Worm (Caenorhabditis elegans) whole organism, L4 larva: ENCODE data around the gene F36H5.10.

ENCODE experiments used
- F44E2.7 ChIP-seq: fragments of 200-800 bp; sonication (Bioruptor generic); IDR thresholded peaks from 2 replicates; pipeline ENCODE4 v2.1.2; 2022; ENCODE audit warnings: missing genetic modification characterization, missing compliant biosample characterization
- F49E8.2 ChIP-seq: sonication (generic microtip); optimal IDR thresholded peaks from 2 replicates; lab custom pipeline; 2016; ENCODE audit warnings: missing compliant biosample characterization, mild to moderate bottlenecking, missing genetic modification characterization, borderline replicate concordance
- R02D3.7 ChIP-seq: fragments of 150-350 bp; sonication (generic microtip); optimal IDR thresholded peaks from 3 replicates; lab custom pipeline; 2014; ENCODE audit warnings: missing biosample characterization, missing genetic modification characterization
- T20F7.1 ChIP-seq: fragments of 200-800 bp; sonication (Bioruptor generic); optimal IDR thresholded peaks from 2 replicates; lab custom pipeline; 2018; ENCODE audit warnings: mild to moderate bottlenecking, missing genetic modification characterization, missing compliant biosample characterization
- T26A8.4 ChIP-seq: fragments of 200-800 bp; sonication (Bioruptor generic); IDR thresholded peaks from 2 replicates; pipeline ENCODE4 v1.3.6; 2022; ENCODE audit warnings: missing genetic modification characterization, missing compliant biosample characterization
- Y105C5A.15 ChIP-seq: fragments of 200-800 bp; sonication (Bioruptor generic); IDR thresholded peaks from 2 replicates; pipeline ENCODE4 v1.3.6; 2022; ENCODE audit warnings: missing genetic modification characterization, missing compliant biosample characterization
- aha-1 ChIP-seq: fragments of 150-350 bp; peaks from one replicate; lab custom pipeline; 2014; ENCODE audit warnings: missing biosample characterization, missing genetic modification characterization
- aly-2 ChIP-seq: sonication (generic microtip); optimal IDR thresholded peaks from 2 replicates; lab custom pipeline; 2018; ENCODE audit warnings: missing biosample characterization, missing genetic modification characterization
- ceh-28 ChIP-seq: fragments of 150-350 bp; optimal IDR thresholded peaks from 2 replicates; lab custom pipeline; 2014; ENCODE audit warnings: missing biosample characterization, missing genetic modification reagents, missing genetic modification characterization
- ces-1 ChIP-seq: fragments of 150-350 bp; sonication (generic microtip); optimal IDR thresholded peaks from 4 replicates; lab custom pipeline; 2014; ENCODE audit warnings: missing biosample characterization, missing genetic modification reagents, missing genetic modification characterization
- daf-16 ChIP-seq, 3 experiments: sonication (generic microtip); optimal IDR thresholded peaks; 2 replicates each; lab custom pipeline; 2016 to 2017; ENCODE audit warnings: missing genetic modification characterization in 3 of 3, missing genetic modification reagents in 3 of 3, mild to moderate bottlenecking in 2 of 3, missing compliant biosample characterization in 2 of 3, missing biosample characterization in 1 of 3, moderate library complexity in 1 of 3
- dmd-6 ChIP-seq: fragments of 200-800 bp; sonication (Bioruptor generic); IDR thresholded peaks from 2 replicates; pipeline ENCODE4 v1.3.6; 2022; ENCODE audit warnings: missing genetic modification reagents, missing genetic modification characterization, missing compliant biosample characterization
- duxl-1 ChIP-seq: sonication (generic microtip); optimal IDR thresholded peaks from 2 replicates; lab custom pipeline; 2016; ENCODE audit warnings: mild to moderate bottlenecking, missing genetic modification characterization, moderate library complexity, missing compliant biosample characterization; ENCODE audit not compliant: poor library complexity
- fkh-10 ChIP-seq: fragments of 150-350 bp; optimal IDR thresholded peaks from 2 replicates; lab custom pipeline; 2014; ENCODE audit warnings: missing biosample characterization, missing genetic modification reagents, missing genetic modification characterization
- hlh-11 ChIP-seq: fragments of 200-800 bp; sonication (Bioruptor generic); optimal IDR thresholded peaks from 2 replicates; lab custom pipeline; 2018; ENCODE audit warnings: mild to moderate bottlenecking, missing genetic modification characterization, missing compliant biosample characterization
- lin-39 ChIP-seq: fragments of 150-350 bp; optimal IDR thresholded peaks from 2 replicates; lab custom pipeline; 2014; ENCODE audit warnings: missing biosample characterization, missing genetic modification reagents, missing genetic modification characterization
- madf-5 ChIP-seq, 2 experiments: fragments of 200-800 bp; sonication (Bioruptor generic); IDR thresholded peaks; 2 replicates each; pipeline ENCODE4 v1.3.6; 2022; ENCODE audit warnings: missing compliant biosample characterization in 2 of 2, missing genetic modification characterization in 2 of 2
- mdl-1 ChIP-seq, 2 experiments: fragments of 150-350 bp in 1 of 2; sonication (generic microtip) in 1 of 2; optimal IDR thresholded peaks; 2 replicates each; lab custom pipeline; 2014 to 2017; ENCODE audit warnings: missing biosample characterization in 2 of 2, missing genetic modification characterization in 2 of 2
- nhr-28 ChIP-seq: fragments of 150-350 bp; optimal IDR thresholded peaks from 2 replicates; lab custom pipeline; 2014; ENCODE audit warnings: missing biosample characterization, missing genetic modification characterization
- nhr-41 ChIP-seq: fragments of 200-800 bp; sonication (Bioruptor generic); IDR thresholded peaks from 2 replicates; pipeline ENCODE4 v1.3.6; 2022; ENCODE audit warnings: missing genetic modification reagents, missing genetic modification characterization, missing compliant biosample characterization
- nhr-76 ChIP-seq: fragments of 150-350 bp; optimal IDR thresholded peaks from 2 replicates; lab custom pipeline; 2014; ENCODE audit warnings: missing biosample characterization, missing genetic modification characterization
- nhr-77 ChIP-seq: fragments of 150-350 bp; optimal IDR thresholded peaks from 2 replicates; lab custom pipeline; 2014; ENCODE audit warnings: missing biosample characterization, missing genetic modification characterization
- pha-4 ChIP-seq, 2 experiments: fragments of 150-350 bp in 1 of 2; fragments of 200-800 bp in 1 of 2; sonication (Bioruptor generic) in 1 of 2; IDR thresholded peaks in 1 of 2; optimal IDR thresholded peaks in 1 of 2; 2 replicates each; pipeline versions ENCODE4 v1.3.6 to Lab custom; 2014 to 2022; ENCODE audit warnings: missing genetic modification characterization in 2 of 2, missing genetic modification reagents in 2 of 2, missing biosample characterization in 1 of 2, missing compliant biosample characterization in 1 of 2
- php-3 ChIP-seq: fragments of 200-800 bp; sonication (Bioruptor generic); IDR thresholded peaks from 2 replicates; pipeline ENCODE4 v1.3.6; 2022; ENCODE audit warnings: missing genetic modification reagents, missing genetic modification characterization, missing compliant biosample characterization
- pqm-1 ChIP-seq: sonication (generic microtip); optimal IDR thresholded peaks from 2 replicates; lab custom pipeline; 2017; ENCODE audit warnings: missing biosample characterization, missing genetic modification characterization
- saeg-2 ChIP-seq: fragments of 200-800 bp; sonication (Bioruptor generic); IDR thresholded peaks from 2 replicates; pipeline ENCODE4 v1.3.6; 2022; ENCODE audit warnings: missing genetic modification reagents, missing genetic modification characterization, missing compliant biosample characterization
- snpc-1.2 ChIP-seq: fragments of 200-800 bp; sonication (Bioruptor generic); IDR thresholded peaks from 2 replicates; pipeline ENCODE4 v1.3.6; 2022; ENCODE audit warnings: missing genetic modification reagents, missing genetic modification characterization, missing compliant biosample characterization
- tra-1 ChIP-seq: fragments of 200-800 bp; sonication (Bioruptor generic); IDR thresholded peaks from 2 replicates; pipeline ENCODE4 v1.3.6; 2022; ENCODE audit warnings: missing genetic modification reagents, missing genetic modification characterization, missing compliant biosample characterization
- unc-62 ChIP-seq, 3 experiments: fragments of 150-350 bp in 1 of 3; sonication (generic microtip); optimal IDR thresholded peaks in 2 of 3; peaks in 1 of 3; 1 replicate in 1 of 3; 2 replicates in 2 of 3; lab custom pipeline; 2014 to 2017; ENCODE audit warnings: missing biosample characterization in 3 of 3, missing genetic modification characterization in 3 of 3, missing genetic modification reagents in 3 of 3, missing genotype in 1 of 3
- zfp-2 ChIP-seq: sonication (generic microtip); optimal IDR thresholded peaks from 2 replicates; lab custom pipeline; 2016; ENCODE audit warnings: mild to moderate bottlenecking, missing genetic modification characterization, missing compliant biosample characterization
- ztf-11 ChIP-seq: fragments of 150-350 bp; optimal IDR thresholded peaks from 2 replicates; lab custom pipeline; 2014; ENCODE audit warnings: missing biosample characterization, missing genetic modification characterization

F36H5.10 gene

DNA sequence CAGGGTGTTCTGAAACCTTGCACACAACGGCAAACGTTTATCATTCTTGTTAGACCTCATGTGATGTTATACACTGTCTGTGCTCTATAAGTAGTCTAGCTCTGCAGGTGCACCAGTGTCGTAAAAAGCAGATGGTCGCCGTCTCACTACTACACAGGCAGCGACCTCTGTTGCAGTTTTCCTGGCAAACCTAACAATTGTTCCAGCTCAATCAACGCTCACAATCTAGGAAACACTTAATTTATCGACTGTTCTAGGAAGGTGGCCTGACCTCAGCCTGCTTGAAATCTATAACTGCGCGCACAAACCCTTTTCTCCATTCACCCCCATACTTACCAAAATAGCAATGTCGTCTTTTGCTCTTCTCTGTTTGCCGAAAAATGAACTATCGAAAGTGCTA is 32.8 kb upstream of the F36H5.10 start, which contains the start of gene fbxb-11:
Gene fbxb-11 (plus strand): TSS at position 301 of the 400 bp plus-strand sequence.
- no peak for TF ChIP-seq saeg-2 (GFP tag; lab: Robert Waterston, UW)
- no peak for TF ChIP-seq ztf-11
- no peak for TF ChIP-seq nhr-41 (GFP tag; lab: Robert Waterston, UW)
- no peak for TF ChIP-seq R02D3.7 (tag; lab: Kevin White, UChicago)
- TF ChIP-seq T26A8.4 (GFP tag; lab: Robert Waterston, UW) = no peak
- TF ChIP-seq mdl-1 (tag; optimal IDR thresholded peaks at IDR 0.05; lab: Kevin White, UChicago) = no peak
- no peak for TF ChIP-seq aly-2 (tag; lab: Kevin White, UChicago)
- no peak for TF ChIP-seq F44E2.7 (GFP tag; lab: Robert Waterston, UW)
- TF ChIP-seq madf-5 (GFP tag; IDR thresholded peaks at IDR 0.05; lab: Robert Waterston, UW) = no peak
- TF ChIP-seq lin-39 (tag; lab: Kevin White, UChicago) = no peak
- no peak for TF ChIP-seq tra-1 (GFP tag; lab: Robert Waterston, UW)
- TF ChIP-seq nhr-77 (tag; lab: Kevin White, UChicago) = no peak
- no peak for TF ChIP-seq dmd-6 (GFP tag; lab: Robert Waterston, UW)
- no peak for TF ChIP-seq daf-16 (GFP tag; optimal IDR thresholded peaks at IDR 0.05; lab: Kevin White, UChicago)
- TF ChIP-seq daf-16 (tag; optimal IDR thresholded peaks at IDR 0.05; lab: Kevin White, UChicago) = no peak
- TF ChIP-seq, all 104 proteins: peak for 0

- TF ChIP-seq aha-1 (tag; lab: Kevin White, UChicago) = peak; percentile 60
- no peak for TF ChIP-seq fkh-10
- TF ChIP-seq unc-62 (GFP tag; optimal IDR thresholded peaks at IDR 0.05 in 1 of 2; lab: Kevin White, UChicago) = peak in 1 of 2 experiments; percentile 63
- TF ChIP-seq unc-62 (tag; optimal IDR thresholded peaks at IDR 0.05; lab: Kevin White, UChicago) = no peak
- no peak for TF ChIP-seq ceh-28 (tag; lab: Kevin White, UChicago)
- no peak for TF ChIP-seq nhr-76
These were observed 31.4 kb upstream of the F36H5.10 start, which contains the start of gene F45C12.17 for ce11 chrII:1725735-1726134. TSS of gene F45C12.17 (plus strand) at chrII:1726111.

ce11 chrII:1728253-1728652 is 28.9 kb upstream of the F36H5.10 start, which contains the start of gene btb-9:
TSS of gene btb-9 (plus strand) at chrII:1728506.
- TF ChIP-seq duxl-1 (tag; lab: Kevin White, UChicago) (peak; percentile 4), pha-4 (GFP tag; IDR thresholded peaks at IDR 0.05; lab: Robert Waterston, UW) (no peak), pha-4 (tag; optimal IDR thresholded peaks at IDR 0.05; lab: Kevin White, UChicago) (no peak), nhr-28 (tag; lab: Kevin White, UChicago) (peak; percentile 84), pqm-1 (peak; percentile 96), php-3 (GFP tag; lab: Robert Waterston, UW) (0 out of 2 replicates have a peak, but pooled peaks have one; percentile 11), daf-16 (GFP tag; optimal IDR thresholded peaks at IDR 0.05; lab: Kevin White, UChicago) (no peak), daf-16 (tag; optimal IDR thresholded peaks at IDR 0.05; lab: Kevin White, UChicago) (peak; percentile 58), Y105C5A.15 (GFP tag; lab: Robert Waterston, UW) (no peak), F49E8.2 (tag; lab: Kevin White, UChicago) (no peak), dmd-6 (GFP tag; lab: Robert Waterston, UW) (peak; percentile 72), hlh-11 (peak; percentile 51), aha-1 (tag; lab: Kevin White, UChicago) (peak; percentile 9), snpc-1.2 (GFP tag; lab: Robert Waterston, UW) (no peak), zfp-2 (tag; lab: Kevin White, UChicago) (no peak)

ce11 chrII:1730103-1730502 is 27.0 kb upstream of the F36H5.10 start, which contains the start of gene ceh-81:
TSS of gene ceh-81 (plus strand) at chrII:1730403.
- TF ChIP-seq ces-1 (GFP tag; lab: Kevin White, UChicago) (no peak), unc-62 (GFP tag; optimal IDR thresholded peaks at IDR 0.05 in 1 of 2; lab: Kevin White, UChicago) (peak in 1 of 2 experiments; percentile 23), unc-62 (tag; optimal IDR thresholded peaks at IDR 0.05; lab: Kevin White, UChicago) (no peak)
- TF ChIP-seq, all 104 proteins: peak for 1

DNA sequence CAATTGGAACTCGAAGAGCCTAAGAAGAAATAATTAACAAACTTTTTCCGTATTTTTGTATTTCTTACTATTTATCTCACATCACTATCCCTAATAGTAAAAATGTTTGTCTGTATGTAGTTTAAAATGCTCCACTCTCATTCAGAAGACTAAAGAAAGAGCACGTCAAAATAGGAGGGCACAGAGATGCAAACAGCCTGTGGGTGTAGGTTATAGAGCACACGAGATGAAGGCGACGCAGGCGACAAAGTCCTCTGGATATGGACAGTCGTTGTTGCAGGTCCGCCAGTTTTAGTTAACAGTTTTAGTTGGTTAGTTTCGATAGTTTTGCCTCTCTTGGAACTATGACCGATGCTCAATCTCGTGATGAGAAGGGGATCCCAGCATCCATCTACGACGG is 25.2 kb upstream of the F36H5.10 start, which contains the start of gene ceh-82:
Gene ceh-82 (plus strand): TSS at position 301 of the 400 bp plus-strand sequence.
- TF ChIP-seq T20F7.1 (GFP tag; lab: Kevin White, UChicago) (no peak), duxl-1 (tag; lab: Kevin White, UChicago) (no peak), madf-5 (GFP tag; IDR thresholded peaks at IDR 0.05; lab: Robert Waterston, UW) (no peak)
